Fruit fly (Drosophila melanogaster) whole organism, adult: ENCODE measurements around the gene Sec23.

Experiments
- CG5204 ChIP-seq: fragments of 200-800 bp; sonication (Bioruptor generic); optimal IDR thresholded peaks from 2 replicates; lab custom pipeline; 2016; ENCODE audit warnings: missing biosample characterization, missing genetic modification characterization
- Crg-1 ChIP-seq: fragments of 200-800 bp; sonication (Bioruptor generic); optimal IDR thresholded peaks from 2 replicates; lab custom pipeline; 2016; ENCODE audit warnings: missing biosample characterization, missing genetic modification characterization
- Hr96 ChIP-seq: fragments of 200-800 bp; sonication (Bioruptor generic); optimal IDR thresholded peaks from 2 replicates; lab custom pipeline; 2016; ENCODE audit warnings: missing biosample characterization, missing genetic modification characterization
- kay ChIP-seq: fragments of 200-800 bp; sonication (Bioruptor generic); peaks from one replicate; lab custom pipeline; 2016; ENCODE audit warnings: missing biosample characterization, missing genetic modification characterization, borderline replicate concordance

- TF ChIP-seq Crg-1 (no peak), kay (no peak), CG5204 (GFP tag; lab: Kevin White, UChicago) (no peak), Hr96 (GFP tag; lab: Kevin White, UChicago) (no peak)
Observed at dm6 chr3R:5653887-5654286, 5.0 kb downstream of the Sec23 start.
